Worm (Caenorhabditis elegans): Measurements from ENCODE around the gene Y38A10A.11.

ce11 chrV:6063330-6063729 is 40.0 kb downstream of the Y38A10A.11 start, which contains the start of gene Y38A10A.2:
- TF ChIP-seq ceh-19 (GFP tag; optimal IDR thresholded peaks at IDR 0.05) (no peak), mec-3 (tag; optimal IDR thresholded peaks at IDR 0.05; ENCODE audit: borderline replicate concordance) (no peak), hlh-6 (tag; optimal IDR thresholded peaks at IDR 0.05) (no peak), fkh-6 (tag; optimal IDR thresholded peaks at IDR 0.05) (no peak), hlh-15 (tag; optimal IDR thresholded peaks at IDR 0.05) (no peak), nhr-11 (tag; optimal IDR thresholded peaks at IDR 0.05) (no peak), ttx-3 (tag; optimal IDR thresholded peaks at IDR 0.05) (no peak), nfya-1 (tag; optimal IDR thresholded peaks at IDR 0.05) (no peak)

All from whole organism, late embryonic.